Fruit fly (Drosophila melanogaster): ENCODE results near the gene CG13931.
A peak's percentile ranks its signal among the peaks of the same experiment; 100 is the strongest.

- TF ChIP-seq CG12768 (GFP tag; optimal IDR thresholded peaks at IDR 0.05) = peak; percentile 15
- TF ChIP-seq cnc (optimal IDR thresholded peaks at IDR 0.05) = no peak
- TF ChIP-seq ovo (GFP tag; optimal IDR thresholded peaks at IDR 0.05) = peak; percentile 39
- TF ChIP-seq toe (GFP tag; optimal IDR thresholded peaks at IDR 0.05) = no peak
- TF ChIP-seq tj (GFP tag; optimal IDR thresholded peaks at IDR 0.05) = no peak
- TF ChIP-seq kay (GFP tag; ENCODE audit: borderline replicate concordance) = no peak
Measured at dm6 chr3L:1730160-1730595, 28.0 kb upstream of the CG13931 start.

Measured in whole organism, adult.